Fruit fly (Drosophila melanogaster) whole organism, prepupa: ENCODE measurements around the gene CG3434.

Experiments
- Blimp-1 ChIP-seq: fragments of 200-800 bp; sonication (Bioruptor generic); optimal IDR thresholded peaks from 3 replicates; lab custom pipeline; 2017; ENCODE audit warnings: missing biosample characterization, missing genetic modification characterization, mild to moderate bottlenecking, moderate library complexity, missing genetic modification reagents
- CG10631 ChIP-seq: fragments of 200-800 bp; sonication (Bioruptor generic); optimal IDR thresholded peaks from 2 replicates; lab custom pipeline; 2016; ENCODE audit warnings: missing biosample characterization, missing genetic modification characterization
- CG10669 ChIP-seq: fragments of 200-800 bp; sonication (Bioruptor generic); optimal IDR thresholded peaks from 3 replicates; lab custom pipeline; 2018; ENCODE audit warnings: missing biosample characterization, mild to moderate bottlenecking, missing genetic modification characterization, moderate library complexity
- CG11294 ChIP-seq: fragments of 200-800 bp; sonication (Bioruptor generic); IDR thresholded peaks from 2 replicates; pipeline ENCODE4 v1.3.6; 2022; ENCODE audit warnings: missing biosample characterization, missing genetic modification characterization
- CG11762 ChIP-seq: fragments of 200-800 bp; sonication (Bioruptor generic); optimal IDR thresholded peaks from 3 replicates; lab custom pipeline; 2016; ENCODE audit warnings: missing biosample characterization, missing genetic modification characterization; ENCODE audit not compliant: insufficient read depth
- CG11902 ChIP-seq: fragments of 200-800 bp; sonication (Bioruptor generic); optimal IDR thresholded peaks from 3 replicates; lab custom pipeline; 2016; ENCODE audit warnings: missing biosample characterization, missing genetic modification characterization
- CG15336 ChIP-seq: fragments of 200-800 bp; sonication (Bioruptor generic); IDR thresholded peaks from 2 replicates; pipeline ENCODE4 v1.3.6; 2022; ENCODE audit warnings: missing biosample characterization, missing genetic modification characterization
- CG1621 ChIP-seq: fragments of 200-800 bp; sonication (Bioruptor generic); optimal IDR thresholded peaks from 3 replicates; lab custom pipeline; 2018; ENCODE audit warnings: missing biosample characterization, mild to moderate bottlenecking, missing genetic modification characterization
- CG16779 ChIP-seq: fragments of 200-800 bp; sonication (Bioruptor generic); optimal IDR thresholded peaks from 3 replicates; lab custom pipeline; 2017; ENCODE audit warnings: missing biosample characterization, mild to moderate bottlenecking, missing genetic modification characterization
- CG3032 ChIP-seq: fragments of 200-800 bp; optimal IDR thresholded peaks from 2 replicates; lab custom pipeline; 2019; ENCODE audit warnings: missing biosample characterization, mild to moderate bottlenecking, missing genetic modification characterization, moderate library complexity
- CG32006 ChIP-seq: fragments of 200-800 bp; sonication (Bioruptor generic); optimal IDR thresholded peaks from 3 replicates; lab custom pipeline; 2017; ENCODE audit warnings: missing biosample characterization, mild to moderate bottlenecking, missing genetic modification characterization
- CG34406 ChIP-seq: fragments of 200-800 bp; sonication (Bioruptor generic); optimal IDR thresholded peaks from 3 replicates; lab custom pipeline; 2016; ENCODE audit warnings: missing biosample characterization, missing genetic modification characterization
- CG3919 ChIP-seq: fragments of 200-800 bp; sonication (Bioruptor generic); optimal IDR thresholded peaks from 3 replicates; lab custom pipeline; 2016; ENCODE audit warnings: missing biosample characterization, missing genetic modification characterization
- CG4318 ChIP-seq: fragments of 200-800 bp; sonication (Bioruptor generic); optimal IDR thresholded peaks from 3 replicates; lab custom pipeline; 2017; ENCODE audit warnings: missing biosample characterization, mild to moderate bottlenecking, missing genetic modification characterization
- CG6792 ChIP-seq: fragments of 200-800 bp; sonication (Bioruptor generic); optimal IDR thresholded peaks from 3 replicates; lab custom pipeline; 2016; ENCODE audit warnings: missing biosample characterization, missing genetic modification characterization
- CG6808 ChIP-seq: fragments of 200-800 bp; sonication (Bioruptor generic); optimal IDR thresholded peaks from 3 replicates; lab custom pipeline; 2017; ENCODE audit warnings: missing biosample characterization, missing genetic modification characterization, mild to moderate bottlenecking, moderate library complexity, missing genetic modification reagents
- CG7368 ChIP-seq: fragments of 200-800 bp; sonication (Bioruptor generic); optimal IDR thresholded peaks from 3 replicates; lab custom pipeline; 2016; ENCODE audit warnings: missing biosample characterization, missing genetic modification characterization
- CG8119 ChIP-seq: fragments of 200-800 bp; sonication (Bioruptor generic); IDR thresholded peaks from 3 replicates; pipeline ENCODE4 v1.3.6; 2022; ENCODE audit warnings: missing biosample characterization, missing genetic modification characterization
- CG8319 ChIP-seq: fragments of 200-800 bp; sonication (Bioruptor generic); optimal IDR thresholded peaks from 3 replicates; lab custom pipeline; 2016; ENCODE audit warnings: missing biosample characterization, missing genetic modification characterization
- CG8632 ChIP-seq: fragments of 200-800 bp; sonication (Bioruptor generic); optimal IDR thresholded peaks from 3 replicates; lab custom pipeline; 2016; ENCODE audit warnings: missing biosample characterization, missing genetic modification characterization
- CG9139 ChIP-seq: fragments of 200-800 bp; sonication (Bioruptor generic); optimal IDR thresholded peaks from 3 replicates; lab custom pipeline; 2017; ENCODE audit warnings: missing biosample characterization, mild to moderate bottlenecking, missing genetic modification characterization
- Eip75B ChIP-seq: fragments of 200-800 bp; sonication (Bioruptor generic); optimal IDR thresholded peaks from 3 replicates; lab custom pipeline; 2016; ENCODE audit warnings: missing biosample characterization, missing genetic modification characterization
- Eip93F ChIP-seq: fragments of 200-800 bp; sonication (Bioruptor generic); optimal IDR thresholded peaks from 2 replicates; lab custom pipeline; 2016; ENCODE audit warnings: missing biosample characterization, mild to moderate bottlenecking, missing genetic modification characterization
- Ets21C ChIP-seq: fragments of 200-800 bp; sonication (Bioruptor generic); optimal IDR thresholded peaks from 3 replicates; lab custom pipeline; 2016; ENCODE audit warnings: missing biosample characterization, missing genetic modification characterization
- Ets96B ChIP-seq: fragments of 200-800 bp; optimal IDR thresholded peaks from 2 replicates; lab custom pipeline; 2019; ENCODE audit warnings: missing biosample characterization, mild to moderate bottlenecking, missing genetic modification characterization, moderate library complexity
- Gug ChIP-seq: fragments of 200-800 bp; sonication (Bioruptor generic); IDR thresholded peaks from 2 replicates; pipeline ENCODE4 v1.3.6; 2022; ENCODE audit warnings: missing biosample characterization, missing genetic modification characterization
- Hr38 ChIP-seq: sonication (Bioruptor generic); optimal IDR thresholded peaks from 2 replicates; lab custom pipeline; 2016; ENCODE audit warnings: missing biosample characterization, missing genetic modification characterization
- Hr4 ChIP-seq: fragments of 200-800 bp; sonication (Bioruptor generic); optimal IDR thresholded peaks from 3 replicates; lab custom pipeline; 2016; ENCODE audit warnings: missing biosample characterization, missing genetic modification characterization
- Lpt ChIP-seq: fragments of 200-800 bp; sonication (Bioruptor generic); optimal IDR thresholded peaks from 3 replicates; lab custom pipeline; 2016; ENCODE audit warnings: missing biosample characterization, missing genetic modification characterization
- Met ChIP-seq: fragments of 200-800 bp; sonication (Bioruptor generic); optimal IDR thresholded peaks from 3 replicates; lab custom pipeline; 2016; ENCODE audit warnings: missing biosample characterization, missing genetic modification characterization
- OdsH ChIP-seq: fragments of 200-800 bp; sonication (Bioruptor generic); optimal IDR thresholded peaks from 3 replicates; lab custom pipeline; 2016; ENCODE audit warnings: missing biosample characterization, missing genetic modification characterization
- Sox102F ChIP-seq: fragments of 200-800 bp; sonication (Bioruptor generic); optimal IDR thresholded peaks from 2 replicates; lab custom pipeline; 2016; ENCODE audit warnings: missing biosample characterization, mild to moderate bottlenecking, missing genetic modification characterization
- Sox14 ChIP-seq: fragments of 200-800 bp; sonication (Bioruptor generic); optimal IDR thresholded peaks from 3 replicates; lab custom pipeline; 2016; ENCODE audit warnings: missing biosample characterization, missing genetic modification characterization
- Sox15 ChIP-seq: fragments of 200-800 bp; sonication (Bioruptor generic); optimal IDR thresholded peaks from 3 replicates; lab custom pipeline; 2016; ENCODE audit warnings: missing biosample characterization, missing genetic modification characterization
- achi ChIP-seq: fragments of 200-800 bp; sonication (Bioruptor generic); optimal IDR thresholded peaks from 3 replicates; lab custom pipeline; 2016; ENCODE audit warnings: missing biosample characterization, missing genetic modification characterization
- acj6 ChIP-seq: fragments of 200-800 bp; sonication (Bioruptor generic); optimal IDR thresholded peaks from 3 replicates; lab custom pipeline; 2016; ENCODE audit warnings: missing biosample characterization, missing genetic modification characterization
- cyc ChIP-seq: fragments of 200-800 bp; sonication (Bioruptor generic); optimal IDR thresholded peaks from 3 replicates; lab custom pipeline; 2016; ENCODE audit warnings: missing biosample characterization, missing genetic modification characterization
- eg ChIP-seq: fragments of 200-800 bp; sonication (Bioruptor generic); IDR thresholded peaks from 3 replicates; pipeline ENCODE4 v1.3.6; 2022; ENCODE audit warnings: missing biosample characterization, missing genetic modification characterization
- fd59A ChIP-seq: fragments of 200-800 bp; sonication (Bioruptor generic); optimal IDR thresholded peaks from 2 replicates; lab custom pipeline; 2017; ENCODE audit warnings: missing biosample characterization, mild to moderate bottlenecking, missing genetic modification characterization, missing genetic modification reagents
- fd85E ChIP-seq: fragments of 200-800 bp; sonication (Bioruptor generic); optimal IDR thresholded peaks from 3 replicates; lab custom pipeline; 2016; ENCODE audit warnings: missing biosample characterization, missing genetic modification characterization
- lz ChIP-seq: fragments of 200-800 bp; sonication (Bioruptor generic); optimal IDR thresholded peaks from 3 replicates; lab custom pipeline; 2016; ENCODE audit warnings: missing biosample characterization, missing genetic modification characterization
- pdm3 ChIP-seq: fragments of 200-800 bp; sonication (Bioruptor generic); optimal IDR thresholded peaks from 3 replicates; lab custom pipeline; 2016; ENCODE audit warnings: missing biosample characterization, missing genetic modification characterization
- salr ChIP-seq, 2 experiments: fragments of 200-800 bp; sonication (Bioruptor generic); optimal IDR thresholded peaks; 3 replicates each; lab custom pipeline; 2016 to 2018; ENCODE audit warnings: missing biosample characterization in 2 of 2, missing genetic modification characterization in 2 of 2, mild to moderate bottlenecking in 1 of 2
- spab ChIP-seq: fragments of 200-800 bp; sonication (Bioruptor generic); optimal IDR thresholded peaks from 2 replicates; lab custom pipeline; 2017; ENCODE audit warnings: missing biosample characterization, mild to moderate bottlenecking, missing genetic modification characterization, missing genetic modification reagents
- ss ChIP-seq, 2 experiments: fragments of 200-800 bp; sonication (Bioruptor generic); optimal IDR thresholded peaks; 2 replicates in 1 of 2; 3 replicates in 1 of 2; lab custom pipeline; 2017 to 2018; ENCODE audit warnings: mild to moderate bottlenecking in 2 of 2, missing biosample characterization in 2 of 2, missing genetic modification characterization in 2 of 2, moderate library complexity in 1 of 2
- svp ChIP-seq: fragments of 200-800 bp; sonication (Bioruptor generic); peaks from one replicate; lab custom pipeline; 2016; ENCODE audit warnings: missing biosample characterization, missing genetic modification characterization
- vri ChIP-seq: fragments of 200-800 bp; sonication (Bioruptor generic); optimal IDR thresholded peaks from 3 replicates; lab custom pipeline; 2016; ENCODE audit warnings: missing biosample characterization, mild to moderate bottlenecking, missing genetic modification characterization

CG3434 gene

dm6 chr3L:9509037-9509830 is 48.6 kb upstream of the CG3434 start, which contains the start of gene CG3408 (continued):
- TF ChIP-seq svp (GFP tag; lab: Kevin White, UChicago): no peak
- no peak for TF ChIP-seq fd85E (GFP tag; lab: Kevin White, UChicago)
- TF ChIP-seq Ets21C (GFP tag; lab: Kevin White, UChicago): no peak
- TF ChIP-seq Sox102F (GFP tag; lab: Kevin White, UChicago): no peak
- TF ChIP-seq lz (GFP tag; lab: Kevin White, UChicago): no peak
- TF ChIP-seq Met (GFP tag; lab: Kevin White, UChicago): peak; percentile 4
- TF ChIP-seq Hr38: no peak
- TF ChIP-seq CG1621: peak; percentile 1
- TF ChIP-seq CG9139: peak; percentile 14
- TF ChIP-seq CG3032 (tag; lab: Kevin White, UChicago): no peak
- TF ChIP-seq CG8319 (GFP tag; lab: Kevin White, UChicago): no peak
- TF ChIP-seq Blimp-1 (GFP tag; lab: Kevin White, UChicago): no peak
- TF ChIP-seq Ets96B (tag; lab: Kevin White, UChicago): no peak
- no peak for TF ChIP-seq Eip93F
- TF ChIP-seq Eip75B (GFP tag; lab: Kevin White, UChicago): no peak
- no peak for TF ChIP-seq Lpt (GFP tag; lab: Kevin White, UChicago)
- TF ChIP-seq CG8632 (GFP tag; lab: Kevin White, UChicago): no peak

- TF ChIP-seq svp (GFP tag; lab: Kevin White, UChicago) (peak; percentile 77), CG10669 (GFP tag; lab: Kevin White, UChicago) (no peak), eg (no peak), spab (GFP tag; lab: Kevin White, UChicago) (no peak), CG6808 (GFP tag; lab: Kevin White, UChicago) (no peak), CG11762 (GFP tag; lab: Kevin White, UChicago) (no peak), Sox15 (GFP tag; lab: Kevin White, UChicago) (peak; percentile 9), salr (GFP tag; optimal IDR thresholded peaks at IDR 0.05; lab: Kevin White, UChicago) (no peak), Hr4 (peak; percentile 51), Blimp-1 (GFP tag; lab: Kevin White, UChicago) (no peak), achi (GFP tag; lab: Kevin White, UChicago) (peak; percentile 42), Hr38 (no peak), CG6792 (GFP tag; lab: Kevin White, UChicago) (peak; percentile 31), CG8632 (GFP tag; lab: Kevin White, UChicago) (peak; percentile 37), CG7368 (GFP tag; lab: Kevin White, UChicago) (no peak), cyc (GFP tag; lab: Kevin White, UChicago) (no peak), fd59A (GFP tag; lab: Kevin White, UChicago) (no peak), Gug (no peak), lz (GFP tag; lab: Kevin White, UChicago) (peak; percentile 66), CG8319 (GFP tag; lab: Kevin White, UChicago) (no peak), CG4318 (GFP tag; lab: Kevin White, UChicago) (no peak), OdsH (GFP tag; lab: Kevin White, UChicago) (no peak), pdm3 (GFP tag; lab: Kevin White, UChicago) (no peak), Sox14 (GFP tag; lab: Kevin White, UChicago) (no peak), CG34406 (GFP tag; lab: Kevin White, UChicago) (peak; percentile 65), Eip75B (GFP tag; lab: Kevin White, UChicago) (peak; percentile 28), fd85E (GFP tag; lab: Kevin White, UChicago) (no peak), CG32006 (peak; percentile 58), CG11902 (GFP tag; lab: Kevin White, UChicago) (no peak), Eip93F (no peak), Ets96B (tag; lab: Kevin White, UChicago) (peak; percentile 52), CG11294 (no peak), Met (GFP tag; lab: Kevin White, UChicago) (peak; percentile 63), Sox102F (GFP tag; lab: Kevin White, UChicago) (peak; percentile 54), acj6 (GFP tag; lab: Kevin White, UChicago) (peak; percentile 24), ss (GFP tag; optimal IDR thresholded peaks at IDR 0.05; lab: Kevin White, UChicago) (peak in 1 of 2 experiments; percentile 7), CG16779 (tag; lab: Kevin White, UChicago) (no peak), CG15336 (peak; percentile 44; the same call in 1 of the 2 replicates), CG10631 (peak; percentile 20), CG1621 (no peak), CG8119 (GFP tag; lab: Robert Waterston, UW) (peak; percentile 35; the same call in 1 of the 3 replicates), vri (GFP tag; lab: Kevin White, UChicago) (no peak), CG3919 (no peak)
Observed at dm6 chr3L:9508653-9509036, 48.0 kb upstream of the CG3434 start.
